Fruit fly (Drosophila melanogaster): ENCODE measurements around the gene Ncoa6.

Ncoa6 gene

dm6 chr2L:5365841-5366240 is 39.4 kb upstream of the Ncoa6 start:
- TF ChIP-seq Pif1A (GFP tag; optimal IDR thresholded peaks at IDR 0.05) (no peak), EcR (GFP tag; optimal IDR thresholded peaks at IDR 0.05) (no peak), CG13204 (GFP tag; optimal IDR thresholded peaks at IDR 0.05) (no peak), gl (tag; optimal IDR thresholded peaks at IDR 0.05) (no peak), CG4496 (GFP tag; IDR thresholded peaks at IDR 0.05) (no peak)

dm6 chr2L:5362351-5362750 is 35.9 kb upstream of the Ncoa6 start:
- TF ChIP-seq CG8159 (tag; optimal IDR thresholded peaks at IDR 0.05) (no peak), CG8301 (tag; optimal IDR thresholded peaks at IDR 0.05) (no peak), D1 (tag; optimal IDR thresholded peaks at IDR 0.05) (no peak), CG9948 (tag; optimal IDR thresholded peaks at IDR 0.05) (no peak), CG4496 (GFP tag; IDR thresholded peaks at IDR 0.05) (no peak), CG10348 (GFP tag; IDR thresholded peaks at IDR 0.05) (no peak), CG14655 (GFP tag; optimal IDR thresholded peaks at IDR 0.05) (no peak), CG13204 (GFP tag; optimal IDR thresholded peaks at IDR 0.05) (no peak), Pif1B (GFP tag; optimal IDR thresholded peaks at IDR 0.05) (no peak), Ets98B (GFP tag; IDR thresholded peaks at IDR 0.05) (no peak), Pif1A (GFP tag; optimal IDR thresholded peaks at IDR 0.05) (no peak), CG15710 (tag; optimal IDR thresholded peaks at IDR 0.05) (no peak), fd96Ca (GFP tag; IDR thresholded peaks at IDR 0.05) (no peak), EcR (GFP tag; optimal IDR thresholded peaks at IDR 0.05) (no peak), CG17806 (tag; optimal IDR thresholded peaks at IDR 0.05) (no peak), CG34367 (tag; optimal IDR thresholded peaks at IDR 0.05) (no peak), gl (tag; optimal IDR thresholded peaks at IDR 0.05) (no peak)

dm6 chr2L:5353454-5353853 is 27.0 kb upstream of the Ncoa6 start:
- TF ChIP-seq CG4496 (GFP tag; IDR thresholded peaks at IDR 0.05): no peak
- no peak for TF ChIP-seq Pif1A (GFP tag; optimal IDR thresholded peaks at IDR 0.05)
- no peak for TF ChIP-seq CG8301 (tag; optimal IDR thresholded peaks at IDR 0.05)
- TF ChIP-seq CG9948 (tag; optimal IDR thresholded peaks at IDR 0.05): no peak
- no peak for TF ChIP-seq CG34367 (tag; optimal IDR thresholded peaks at IDR 0.05)
- no peak for TF ChIP-seq CG12605 (GFP tag; IDR thresholded peaks at IDR 0.05)
- no peak for TF ChIP-seq rn (GFP tag; IDR thresholded peaks at IDR 0.05)
- TF ChIP-seq gl (tag; optimal IDR thresholded peaks at IDR 0.05): no peak
- no peak for TF ChIP-seq Snoo (tag; optimal IDR thresholded peaks at IDR 0.05)
- no peak for TF ChIP-seq CG13204 (GFP tag; optimal IDR thresholded peaks at IDR 0.05)
- no peak for TF ChIP-seq CG10348 (GFP tag; IDR thresholded peaks at IDR 0.05)
- TF ChIP-seq CG32121 (GFP tag; IDR thresholded peaks at IDR 0.05): no peak
- TF ChIP-seq CG8159 (tag; optimal IDR thresholded peaks at IDR 0.05): no peak
- TF ChIP-seq CG17806 (tag; optimal IDR thresholded peaks at IDR 0.05): no peak
- no peak for TF ChIP-seq Ets98B (GFP tag; IDR thresholded peaks at IDR 0.05)
- TF ChIP-seq Pif1B (GFP tag; optimal IDR thresholded peaks at IDR 0.05): no peak
- TF ChIP-seq fd96Ca (GFP tag; IDR thresholded peaks at IDR 0.05): no peak
- TF ChIP-seq D1 (tag; optimal IDR thresholded peaks at IDR 0.05): no peak
- no peak for TF ChIP-seq CG14655 (GFP tag; optimal IDR thresholded peaks at IDR 0.05)
- TF ChIP-seq CG15710 (tag; optimal IDR thresholded peaks at IDR 0.05): no peak

- no peak for TF ChIP-seq CG13204 (GFP tag; optimal IDR thresholded peaks at IDR 0.05)
- no peak for TF ChIP-seq fd96Ca (GFP tag; IDR thresholded peaks at IDR 0.05)
- no peak for TF ChIP-seq Snoo (tag; optimal IDR thresholded peaks at IDR 0.05)
- no peak for TF ChIP-seq gl (tag; optimal IDR thresholded peaks at IDR 0.05)
- TF ChIP-seq CG17806 (tag; optimal IDR thresholded peaks at IDR 0.05): no peak
- no peak for TF ChIP-seq CG12605 (GFP tag; IDR thresholded peaks at IDR 0.05)
- TF ChIP-seq Ets98B (GFP tag; IDR thresholded peaks at IDR 0.05): no peak
- no peak for TF ChIP-seq CG8301 (tag; optimal IDR thresholded peaks at IDR 0.05)
- no peak for TF ChIP-seq CG10348 (GFP tag; IDR thresholded peaks at IDR 0.05)
- TF ChIP-seq D1 (tag; optimal IDR thresholded peaks at IDR 0.05): no peak
- no peak for TF ChIP-seq EcR (GFP tag; optimal IDR thresholded peaks at IDR 0.05)
Measured at dm6 chr2L:5348591-5348990, 22.1 kb upstream of the Ncoa6 start.

- no peak for TF ChIP-seq CG34367 (tag; optimal IDR thresholded peaks at IDR 0.05)
- TF ChIP-seq CG9948 (tag; optimal IDR thresholded peaks at IDR 0.05): no peak
- TF ChIP-seq Pif1A (GFP tag; optimal IDR thresholded peaks at IDR 0.05): no peak
- TF ChIP-seq CG32121 (GFP tag; IDR thresholded peaks at IDR 0.05): no peak
- no peak for TF ChIP-seq CG17806 (tag; optimal IDR thresholded peaks at IDR 0.05)
- TF ChIP-seq EcR (GFP tag; optimal IDR thresholded peaks at IDR 0.05): no peak
- no peak for TF ChIP-seq Ets98B (GFP tag; IDR thresholded peaks at IDR 0.05)
- TF ChIP-seq fd96Ca (GFP tag; IDR thresholded peaks at IDR 0.05): no peak
- TF ChIP-seq gl (tag; optimal IDR thresholded peaks at IDR 0.05): no peak
- TF ChIP-seq D1 (tag; optimal IDR thresholded peaks at IDR 0.05): no peak
- no peak for TF ChIP-seq CG15710 (tag; optimal IDR thresholded peaks at IDR 0.05)
- no peak for TF ChIP-seq rn (GFP tag; IDR thresholded peaks at IDR 0.05)
- TF ChIP-seq CG4496 (GFP tag; IDR thresholded peaks at IDR 0.05): no peak
- TF ChIP-seq CG14655 (GFP tag; optimal IDR thresholded peaks at IDR 0.05): no peak
- TF ChIP-seq CG8159 (tag; optimal IDR thresholded peaks at IDR 0.05): no peak
- no peak for TF ChIP-seq CG10348 (GFP tag; IDR thresholded peaks at IDR 0.05)
- no peak for TF ChIP-seq CG13204 (GFP tag; optimal IDR thresholded peaks at IDR 0.05)
Measured at dm6 chr2L:5345900-5346299, 19.4 kb upstream of the Ncoa6 start, which contains the start of gene nompC. Gene nompC, plus strand, starts transcription at chr2L:5346200.

- TF ChIP-seq gl (tag; optimal IDR thresholded peaks at IDR 0.05) (no peak), D1 (tag; optimal IDR thresholded peaks at IDR 0.05) (no peak), CG8159 (tag; optimal IDR thresholded peaks at IDR 0.05) (peak; percentile 40), Pif1A (GFP tag; optimal IDR thresholded peaks at IDR 0.05) (peak; percentile 36), CG17806 (tag; optimal IDR thresholded peaks at IDR 0.05) (no peak), EcR (GFP tag; optimal IDR thresholded peaks at IDR 0.05) (no peak), rn (GFP tag; IDR thresholded peaks at IDR 0.05) (peak; percentile 93), CG34367 (tag; optimal IDR thresholded peaks at IDR 0.05) (no peak), CG14655 (GFP tag; optimal IDR thresholded peaks at IDR 0.05) (peak; percentile 79), CG8301 (tag; optimal IDR thresholded peaks at IDR 0.05) (peak; percentile 78), CG13204 (GFP tag; optimal IDR thresholded peaks at IDR 0.05) (no peak), CG32121 (GFP tag; IDR thresholded peaks at IDR 0.05) (peak; percentile 98), CG10348 (GFP tag; IDR thresholded peaks at IDR 0.05) (peak; percentile 94), Ets98B (GFP tag; IDR thresholded peaks at IDR 0.05) (peak; percentile 88), CG4496 (GFP tag; IDR thresholded peaks at IDR 0.05) (peak; percentile 93), CG15710 (tag; optimal IDR thresholded peaks at IDR 0.05) (peak; percentile 44), CG12605 (GFP tag; IDR thresholded peaks at IDR 0.05) (peak; percentile 78; the same call in 1 of the 2 replicates), Snoo (tag; optimal IDR thresholded peaks at IDR 0.05) (no peak), CG9948 (tag; optimal IDR thresholded peaks at IDR 0.05) (peak; percentile 36), Pif1B (GFP tag; optimal IDR thresholded peaks at IDR 0.05) (peak; percentile 39), fd96Ca (GFP tag; IDR thresholded peaks at IDR 0.05) (peak; percentile 76)
Measured at dm6 chr2L:5342119-5342817, 15.8 kb upstream of the Ncoa6 start, which contains the start of gene Acsf2. Gene Acsf2, minus strand, starts transcription at chr2L:5342234.
